Worm (Caenorhabditis elegans) whole organism, midembryonic: Measurements from ENCODE around the gene pkd-2.

Experiments
- T22C8.4 ChIP-seq: fragments of 200-800 bp; sonication (Bioruptor generic); IDR thresholded peaks from 2 replicates; pipeline ENCODE4 v1.3.6; 2022; ENCODE audit warnings: missing genetic modification characterization, missing compliant biosample characterization
- cog-1 ChIP-seq: sonication (generic microtip); optimal IDR thresholded peaks from 2 replicates; lab custom pipeline; 2016; ENCODE audit warnings: missing genetic modification characterization, missing compliant biosample characterization
- flt-1 ChIP-seq: fragments of 200-800 bp; sonication (Bioruptor generic); IDR thresholded peaks from 2 replicates; pipeline ENCODE4 v1.3.6; 2022; ENCODE audit warnings: missing genetic modification characterization, missing compliant biosample characterization
- med-1 ChIP-seq: sonication (generic microtip); optimal IDR thresholded peaks from 2 replicates; lab custom pipeline; 2017; ENCODE audit warnings: missing genetic modification characterization, mild to moderate bottlenecking, missing compliant biosample characterization, antibody characterized with exemption, missing genetic modification reagents; ENCODE audit not compliant: insufficient read depth
- ref-1 ChIP-seq: fragments of 200-800 bp; sonication (Bioruptor generic); conservative IDR thresholded peaks from 2 replicates; pipeline ENCODE4 v1.3.6; 2022; ENCODE audit warnings: missing genetic modification reagents, missing genetic modification characterization, missing compliant biosample characterization
- tab-1 ChIP-seq: fragments of 200-800 bp; sonication (Bioruptor generic); IDR thresholded peaks from 2 replicates; pipeline ENCODE4 v1.3.6; 2022; ENCODE audit warnings: missing genetic modification characterization, missing compliant biosample characterization
- ztf-23 ChIP-seq: fragments of 200-800 bp; sonication (Bioruptor generic); IDR thresholded peaks from 2 replicates; pipeline ENCODE4 v1.3.6; 2022; ENCODE audit warnings: missing genetic modification reagents, missing genetic modification characterization, missing compliant biosample characterization

- TF ChIP-seq tab-1 (GFP tag; lab: Robert Waterston, UW) (no peak), flt-1 (GFP tag; lab: Robert Waterston, UW) (no peak), ztf-23 (GFP tag; lab: Robert Waterston, UW) (no peak), cog-1 (tag; lab: Kevin White, UChicago) (no peak), T22C8.4 (no peak), med-1 (GFP tag; lab: Kevin White, UChicago) (no peak), ref-1 (GFP tag; lab: Robert Waterston, UW) (no peak)
Observed at ce11 chrIV:15179615-15180014, 55.2 kb downstream of the pkd-2 start, which contains the start of gene srd-23.
